Fruit fly (Drosophila melanogaster): ENCODE measurements around the gene Eig71Eh.

DNA sequence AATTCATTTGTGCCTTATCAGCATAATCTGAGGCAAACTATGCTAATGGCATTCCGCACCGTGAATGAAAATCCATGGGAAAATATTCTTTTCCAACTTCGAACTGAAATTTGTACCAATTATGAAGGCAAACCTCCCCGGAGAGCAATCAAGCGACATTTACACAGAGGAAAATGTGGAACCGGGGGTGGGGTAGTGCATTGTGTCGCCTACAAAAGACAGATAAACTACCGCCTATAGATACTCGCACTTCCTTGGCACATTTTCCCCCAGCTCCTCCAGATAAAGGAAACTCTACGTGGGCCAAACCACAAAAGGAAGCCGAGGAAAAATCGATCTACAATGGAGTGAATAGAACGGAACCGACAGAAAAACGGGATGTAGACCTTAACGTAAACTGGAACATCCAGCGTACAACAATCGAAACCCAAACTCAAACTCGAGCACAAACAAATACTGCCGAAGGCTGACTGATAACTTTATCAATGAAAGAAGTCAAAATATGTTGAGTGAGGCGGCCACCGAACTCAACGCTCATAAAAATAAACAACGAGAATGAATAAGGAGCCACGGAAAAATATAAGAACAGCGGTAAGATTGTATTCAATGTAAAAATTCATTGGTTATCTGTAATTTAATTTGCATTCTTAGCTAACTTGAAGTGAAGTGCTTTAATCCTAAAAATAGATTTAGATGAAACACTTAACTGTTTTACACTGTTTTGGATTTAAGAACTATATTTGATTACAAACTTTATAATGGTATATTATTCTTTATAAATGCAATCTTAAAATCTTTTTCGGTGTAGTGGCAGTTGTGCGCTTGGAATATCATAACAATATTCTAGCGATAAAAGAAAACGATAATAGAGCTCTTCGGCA, 31.7 kb upstream of the Eig71Eh start:
- TF ChIP-seq CG5204 (GFP tag; optimal IDR thresholded peaks at IDR 0.05) (no peak), CG14711 (tag; optimal IDR thresholded peaks at IDR 0.05) (no peak), bab1 (GFP tag; optimal IDR thresholded peaks at IDR 0.05) (no peak), kay (GFP tag; ENCODE audit: borderline replicate concordance) (no peak), toe (GFP tag; optimal IDR thresholded peaks at IDR 0.05) (no peak), ovo (GFP tag; optimal IDR thresholded peaks at IDR 0.05) (no peak)
